Worm (Caenorhabditis elegans): ENCODE results near the gene col-19.

ce11 chrX:460351-460750 is 38.8 kb downstream of the col-19 start, which contains the start of gene aagr-4:
- TF ChIP-seq lin-13 (GFP tag; optimal IDR thresholded peaks at IDR 0.05) (no peak), ama-1 (optimal IDR thresholded peaks at IDR 0.05) (no peak), nhr-12 (tag; optimal IDR thresholded peaks at IDR 0.05) (no peak), alr-1 (tag; optimal IDR thresholded peaks at IDR 0.05) (no peak), crh-2 (tag; optimal IDR thresholded peaks at IDR 0.05) (no peak), snpc-4 (tag; optimal IDR thresholded peaks at IDR 0.05) (no peak), ztf-11 (tag; optimal IDR thresholded peaks at IDR 0.05) (no peak), unc-62 (GFP tag; optimal IDR thresholded peaks at IDR 0.05) (no peak)

All from whole organism, L2 larva.